Worm (Caenorhabditis elegans): ENCODE data around the gene F14F3.5.

Gene F14F3.5

ce11 chrX:10527414-10527813, 1.6 kb downstream of the F14F3.5 start:
- TF ChIP-seq tbx-2 (tag; optimal IDR thresholded peaks at IDR 0.05) (no peak), pros-1 (tag; optimal IDR thresholded peaks at IDR 0.05) (no peak), fkh-10 (GFP tag; optimal IDR thresholded peaks at IDR 0.05) (no peak), unc-42 (tag; optimal IDR thresholded peaks at IDR 0.05) (no peak), C38D4.7 (GFP tag; optimal IDR thresholded peaks at IDR 0.05) (no peak), hlh-13 (GFP tag; optimal IDR thresholded peaks at IDR 0.05) (no peak), T23F11.4 (GFP tag; optimal IDR thresholded peaks at IDR 0.05) (no peak), sox-4 (tag; optimal IDR thresholded peaks at IDR 0.05) (no peak), ceh-24 (tag; optimal IDR thresholded peaks at IDR 0.05) (no peak), pat-9 (tag; optimal IDR thresholded peaks at IDR 0.05) (no peak)

- peak; percentile 31 for TF ChIP-seq ceh-18 (tag; optimal IDR thresholded peaks at IDR 0.05)
- TF ChIP-seq npax-4 (tag; optimal IDR thresholded peaks at IDR 0.05): no peak
- no peak for TF ChIP-seq K02D7.2 (tag; optimal IDR thresholded peaks at IDR 0.05)
- no peak for TF ChIP-seq pag-3 (tag; optimal IDR thresholded peaks at IDR 0.05; ENCODE audit: borderline replicate concordance)
- TF ChIP-seq hlh-6 (tag; optimal IDR thresholded peaks at IDR 0.05): no peak
- TF ChIP-seq pat-9 (tag; optimal IDR thresholded peaks at IDR 0.05): peak; percentile 53
- no peak for TF ChIP-seq unc-3 (GFP tag; conservative IDR thresholded peaks at IDR 0.05)
- TF ChIP-seq unc-3 (tag; optimal IDR thresholded peaks at IDR 0.05): no peak
- peak; percentile 33 for TF ChIP-seq ceh-48 (tag; optimal IDR thresholded peaks at IDR 0.05)
- TF ChIP-seq madf-2 (tag; optimal IDR thresholded peaks at IDR 0.05): peak; percentile 12
- TF ChIP-seq zip-5 (tag; optimal IDR thresholded peaks at IDR 0.05): no peak
- TF ChIP-seq ceh-31 (tag; optimal IDR thresholded peaks at IDR 0.05): peak; percentile 43
- TF ChIP-seq tbx-2 (tag; optimal IDR thresholded peaks at IDR 0.05): peak; percentile 55
- no peak for TF ChIP-seq dmd-4 (tag; optimal IDR thresholded peaks at IDR 0.05; ENCODE audit: borderline replicate concordance)
- TF ChIP-seq mec-3 (tag; optimal IDR thresholded peaks at IDR 0.05; ENCODE audit: borderline replicate concordance): no peak
- TF ChIP-seq che-1 (tag; optimal IDR thresholded peaks at IDR 0.05): peak; percentile 12
- peak; percentile 41 for TF ChIP-seq nfya-1 (tag; optimal IDR thresholded peaks at IDR 0.05)
- TF ChIP-seq sdc-2 (tag; optimal IDR thresholded peaks at IDR 0.05): peak; percentile 27
- peak; percentile 20 for TF ChIP-seq pha-2 (tag; optimal IDR thresholded peaks at IDR 0.05)
- TF ChIP-seq fkh-6 (tag; optimal IDR thresholded peaks at IDR 0.05): no peak
- peak; percentile 33 for TF ChIP-seq elt-2 (tag; optimal IDR thresholded peaks at IDR 0.05)
- TF ChIP-seq K09A11.1 (tag; optimal IDR thresholded peaks at IDR 0.05; ENCODE audit: insufficient read depth): no peak
- no peak for TF ChIP-seq ceh-24 (tag; optimal IDR thresholded peaks at IDR 0.05)
- TF ChIP-seq pax-1 (tag; optimal IDR thresholded peaks at IDR 0.05): no peak
- TF ChIP-seq odd-2 (tag; optimal IDR thresholded peaks at IDR 0.05): no peak
- TF ChIP-seq nhr-232 (tag; optimal IDR thresholded peaks at IDR 0.05): peak; percentile 14
- peak; percentile 33 for TF ChIP-seq ceh-6 (GFP tag; optimal IDR thresholded peaks at IDR 0.05)
Measured at ce11 chrX:10524483-10524948, 4.5 kb downstream of the F14F3.5 start, which contains the start of the genes mboa-7 and git-1. Gene mboa-7, minus strand, starts transcription at chrX:10524565. Gene git-1, plus strand, starts transcription at chrX:10524898.

- TF ChIP-seq elt-2 (tag; optimal IDR thresholded peaks at IDR 0.05) (no peak), dmd-4 (tag; optimal IDR thresholded peaks at IDR 0.05; ENCODE audit: borderline replicate concordance) (no peak), lin-11 (tag; optimal IDR thresholded peaks at IDR 0.05) (no peak), eyg-1 (tag; optimal IDR thresholded peaks at IDR 0.05) (no peak), pat-9 (tag; optimal IDR thresholded peaks at IDR 0.05) (no peak), F13H6.1 (tag; optimal IDR thresholded peaks at IDR 0.05) (no peak), pax-1 (tag; optimal IDR thresholded peaks at IDR 0.05) (no peak), hlh-15 (tag; optimal IDR thresholded peaks at IDR 0.05) (no peak), sox-4 (tag; optimal IDR thresholded peaks at IDR 0.05) (no peak), fkh-10 (GFP tag; optimal IDR thresholded peaks at IDR 0.05) (no peak), ceh-19 (GFP tag; optimal IDR thresholded peaks at IDR 0.05) (no peak), syd-9 (tag; optimal IDR thresholded peaks at IDR 0.05) (no peak), ceh-24 (tag; optimal IDR thresholded peaks at IDR 0.05) (no peak), sdc-2 (tag; optimal IDR thresholded peaks at IDR 0.05) (no peak), tbx-7 (tag; optimal IDR thresholded peaks at IDR 0.05) (no peak)
Measured at ce11 chrX:10521313-10521712, 7.7 kb downstream of the F14F3.5 start, which contains the start of gene F14F3.4. Gene F14F3.4, minus strand, starts transcription at chrX:10521413.
